Worm (Caenorhabditis elegans) whole organism, mixed stage, embryonic: Measurements from ENCODE around the gene F38B2.6.

Source experiments
- M03D4.4 ChIP-seq: sonication (generic microtip); optimal IDR thresholded peaks from 2 replicates; lab custom pipeline; 2017; ENCODE audit warnings: mild to moderate bottlenecking, missing genetic modification characterization, missing compliant biosample characterization
- blmp-1 ChIP-seq: fragments of 150-350 bp; optimal IDR thresholded peaks from 2 replicates; lab custom pipeline; 2014; ENCODE audit warnings: missing biosample characterization, missing genetic modification characterization
- ceh-83 ChIP-seq: fragments of 200-800 bp; sonication (Bioruptor generic); optimal IDR thresholded peaks from 2 replicates; lab custom pipeline; 2018; ENCODE audit warnings: mild to moderate bottlenecking, missing genetic modification characterization, missing compliant biosample characterization
- ces-1 ChIP-seq: fragments of 150-350 bp; optimal IDR thresholded peaks from 2 replicates; lab custom pipeline; 2014; ENCODE audit warnings: missing biosample characterization, missing genetic modification reagents, missing genetic modification characterization
- flh-1 ChIP-seq: fragments of 200-800 bp; sonication (Bioruptor generic); optimal IDR thresholded peaks from 2 replicates; lab custom pipeline; 2018; ENCODE audit warnings: mild to moderate bottlenecking, missing genetic modification characterization, moderate library complexity, missing compliant biosample characterization
- ham-2 ChIP-seq: fragments of 200-800 bp; sonication (Bioruptor generic); optimal IDR thresholded peaks from 2 replicates; lab custom pipeline; 2018; ENCODE audit warnings: mild to moderate bottlenecking, missing genetic modification characterization, missing compliant biosample characterization
- nhr-237 ChIP-seq: fragments of 150-350 bp; optimal IDR thresholded peaks from 2 replicates; lab custom pipeline; 2014; ENCODE audit warnings: missing biosample characterization, missing genetic modification characterization
- nhr-28 ChIP-seq: fragments of 150-350 bp; optimal IDR thresholded peaks from 2 replicates; lab custom pipeline; 2014; ENCODE audit warnings: missing biosample characterization, missing genetic modification characterization
- pha-4 ChIP-seq: fragments of 150-350 bp; optimal IDR thresholded peaks from 2 replicates; lab custom pipeline; 2018; ENCODE audit warnings: missing biosample characterization, missing genetic modification reagents, missing genetic modification characterization
- snpc-4 ChIP-seq: fragments of 150-350 bp; optimal IDR thresholded peaks from 2 replicates; lab custom pipeline; 2014; ENCODE audit warnings: missing biosample characterization, missing genetic modification characterization
- unc-39 ChIP-seq: fragments of 150-350 bp; optimal IDR thresholded peaks from 2 replicates; lab custom pipeline; 2014; ENCODE audit warnings: missing biosample characterization, missing genetic modification characterization
- unc-62 ChIP-seq: fragments of 150-350 bp; optimal IDR thresholded peaks from 2 replicates; lab custom pipeline; 2014; ENCODE audit warnings: missing biosample characterization, missing genetic modification reagents, missing genetic modification characterization
- zip-8 ChIP-seq: fragments of 150-350 bp; optimal IDR thresholded peaks from 2 replicates; lab custom pipeline; 2014; ENCODE audit warnings: missing biosample characterization, missing genetic modification characterization

ce11 chrX:11287617-11288016 lies 6.6 kb upstream of the F38B2.6 start, which contains the start of gene F38B2.4:
- TF ChIP-seq ham-2 (no peak), snpc-4 (no peak), pha-4 (tag; lab: Kevin White, UChicago) (no peak), nhr-237 (tag; lab: Kevin White, UChicago) (no peak), unc-62 (no peak), ces-1 (GFP tag; lab: Kevin White, UChicago) (no peak), zip-8 (tag; lab: Kevin White, UChicago) (no peak), flh-1 (GFP tag; lab: Kevin White, UChicago) (no peak), nhr-28 (tag; lab: Kevin White, UChicago) (no peak), blmp-1 (tag; lab: Kevin White, UChicago) (no peak), M03D4.4 (no peak), ceh-83 (GFP tag; lab: Kevin White, UChicago) (no peak), unc-39 (tag; lab: Kevin White, UChicago) (no peak)
